Worm (Caenorhabditis elegans): Measurements from ENCODE around the gene fbxb-5.

DNA sequence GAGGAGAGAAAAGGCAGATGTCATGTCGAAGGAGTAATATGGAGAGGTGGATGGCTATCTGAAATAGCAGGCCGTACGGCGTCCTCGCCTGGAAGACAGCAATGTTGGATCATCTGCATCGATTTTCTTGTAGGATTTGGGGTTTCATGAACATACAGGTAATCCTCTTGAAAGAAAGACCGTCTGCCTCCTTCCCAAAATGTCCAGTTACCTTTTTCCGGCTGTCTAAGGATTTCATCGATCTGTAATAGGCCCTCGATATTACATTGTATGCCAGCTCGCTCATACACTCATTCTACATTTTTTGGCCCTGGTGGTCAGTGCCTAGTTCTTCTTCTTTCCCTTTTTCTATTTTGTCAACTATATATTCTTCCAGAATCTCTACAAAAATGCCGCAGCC lies at the start of gene fbxb-5, which contains the start of gene btb-8:
- no peak for TF ChIP-seq unc-62 (GFP tag; optimal IDR thresholded peaks at IDR 0.05)
- no peak for TF ChIP-seq elt-1 (tag; optimal IDR thresholded peaks at IDR 0.05; ENCODE audit: borderline replicate concordance, insufficient read depth)
- TF ChIP-seq bed-3 (GFP tag; optimal IDR thresholded peaks at IDR 0.05): no peak
- no peak for TF ChIP-seq ces-1 (GFP tag; optimal IDR thresholded peaks at IDR 0.05)
- TF ChIP-seq nhr-28 (tag; optimal IDR thresholded peaks at IDR 0.05): no peak

All from whole organism, mixed stage, embryonic.